Fruit fly (Drosophila melanogaster): ENCODE data around the gene CG13280.

dm6 chr2L:16818335-16818973 lies 2.4 kb downstream of the CG13280 start:
- TF ChIP-seq psq (optimal IDR thresholded peaks at IDR 0.05) (no peak), Sin3A (optimal IDR thresholded peaks at IDR 0.05) (no peak), h (optimal IDR thresholded peaks at IDR 0.05) (no peak), ttk (optimal IDR thresholded peaks at IDR 0.05) (no peak), Myc (optimal IDR thresholded peaks at IDR 0.05) (no peak)
